Worm (Caenorhabditis elegans) whole organism, young adult: Measurements from ENCODE around the gene ztf-22.

Experiments
- B0261.1 ChIP-seq: sonication (generic microtip); optimal IDR thresholded peaks from 2 replicates; lab custom pipeline; 2016; ENCODE audit warnings: mild to moderate bottlenecking, missing genetic modification characterization, moderate library complexity, missing compliant biosample characterization
- ama-1 ChIP-seq, 3 experiments: fragments of 150-350 bp in 1 of 3; sonication (generic microtip) in 2 of 3; optimal IDR thresholded peaks; 2 replicates each; lab custom pipeline; 2014 to 2018; ENCODE audit warnings: missing biosample characterization in 2 of 3, missing genetic modification characterization in 2 of 3, missing genetic modification reagents in 2 of 3
- atf-7 ChIP-seq: sonication (generic microtip); optimal IDR thresholded peaks from 2 replicates; lab custom pipeline; 2017; ENCODE audit warnings: mild to moderate bottlenecking, missing genetic modification characterization, missing compliant biosample characterization
- efl-1 ChIP-seq: fragments of 150-350 bp; optimal IDR thresholded peaks from 2 replicates; lab custom pipeline; 2014; ENCODE audit warnings: missing biosample characterization, missing genetic modification reagents, missing genetic modification characterization
- ets-4 ChIP-seq: fragments of 200-800 bp; sonication (Bioruptor generic); optimal IDR thresholded peaks from 2 replicates; lab custom pipeline; 2018; ENCODE audit warnings: mild to moderate bottlenecking, missing genetic modification characterization, missing compliant biosample characterization
- him-1 ChIP-seq: sonication (generic microtip); optimal IDR thresholded peaks from 2 replicates; lab custom pipeline; 2016; ENCODE audit warnings: missing genotype, missing genetic modification reagents, missing genetic modification characterization, missing compliant biosample characterization
- lin-26 ChIP-seq: fragments of 200-800 bp; sonication (Bioruptor generic); IDR thresholded peaks from 2 replicates; pipeline ENCODE4 v1.3.6; 2022; ENCODE audit warnings: missing genetic modification reagents, missing genetic modification characterization, missing compliant biosample characterization
- pha-4 ChIP-seq: fragments of 150-350 bp; sonication (generic microtip); optimal IDR thresholded peaks from 2 replicates; lab custom pipeline; 2014; ENCODE audit warnings: missing biosample characterization, missing genetic modification reagents, missing genetic modification characterization
- snpc-4 ChIP-seq, 5 experiments: fragments of 150-350 bp in 1 of 5; sonication (generic microtip) in 4 of 5; optimal IDR thresholded peaks; 2 replicates each; lab custom pipeline; 2014 to 2018; ENCODE audit warnings: missing genetic modification characterization in 5 of 5, missing biosample characterization in 3 of 5, antibody characterized with exemption in 2 of 5, mild to moderate bottlenecking in 2 of 5, missing compliant biosample characterization in 2 of 5, missing genotype in 2 of 5, moderate library complexity in 2 of 5, missing genetic modification reagents in 1 of 5
- somi-1 ChIP-seq: fragments of 200-800 bp; sonication (Bioruptor generic); optimal IDR thresholded peaks from 2 replicates; lab custom pipeline; 2018; ENCODE audit warnings: mild to moderate bottlenecking, missing genetic modification characterization, missing compliant biosample characterization
- tbx-9 ChIP-seq: sonication (generic microtip); optimal IDR thresholded peaks from 2 replicates; lab custom pipeline; 2016; ENCODE audit warnings: borderline replicate concordance, missing genetic modification characterization, inconsistent platforms, missing compliant biosample characterization

DNA sequence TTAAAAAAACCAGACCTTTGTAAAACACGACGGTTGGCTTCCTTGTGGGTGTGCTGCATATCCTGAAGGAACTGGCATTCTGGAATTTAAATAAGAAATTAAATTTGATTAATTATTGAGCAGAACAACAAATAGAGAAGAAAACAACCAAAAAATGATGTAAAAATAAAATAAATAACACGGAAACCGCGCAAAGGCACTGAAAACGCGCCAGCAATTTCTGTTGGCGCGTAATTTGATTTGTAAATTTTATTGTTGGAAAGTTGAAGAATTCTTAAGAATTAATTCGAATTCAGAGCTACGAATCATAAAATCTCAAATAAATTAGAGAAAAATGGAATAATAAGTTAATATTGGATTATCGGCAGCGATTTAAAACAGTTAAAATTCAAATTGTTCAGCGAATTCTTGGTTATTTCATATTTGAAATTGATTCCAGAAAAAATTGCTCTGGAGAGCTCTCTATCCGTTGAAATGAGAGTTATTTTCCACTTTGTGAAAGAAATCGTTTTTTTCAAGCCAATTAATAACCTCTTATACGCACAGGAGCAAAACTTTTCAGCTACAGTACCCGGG is 47.7 kb downstream of the ztf-22 start, which contains the start of gene romo-1:
- no peak for TF ChIP-seq ets-4 (GFP tag; lab: Kevin White, UChicago)
- no peak for TF ChIP-seq lin-26 (GFP tag; lab: Robert Waterston, UW)
- no peak for TF ChIP-seq tbx-9 (tag; lab: Kevin White, UChicago)
- TF ChIP-seq efl-1 (GFP tag; lab: Kevin White, UChicago) = peak; percentile 63
- no peak for TF ChIP-seq B0261.1 (tag; lab: Kevin White, UChicago)
- no peak for TF ChIP-seq somi-1
- no peak for TF ChIP-seq atf-7 (tag; lab: Kevin White, UChicago)
- TF ChIP-seq snpc-4 (GFP tag; optimal IDR thresholded peaks at IDR 0.05; lab: Kevin White, UChicago) = no peak
- TF ChIP-seq snpc-4 (tag; optimal IDR thresholded peaks at IDR 0.05; lab: Kevin White, UChicago) = peak in 2 of 4 experiments; percentile 36 to 58
- TF ChIP-seq ama-1 (optimal IDR thresholded peaks at IDR 0.05; lab: Kevin White, UChicago) = no peak
- TF ChIP-seq ama-1 (GFP tag; optimal IDR thresholded peaks at IDR 0.05; lab: Kevin White, UChicago) = no peak
- TF ChIP-seq him-1 = peak; percentile 39
- peak; percentile 92 for TF ChIP-seq pha-4 (tag; lab: Kevin White, UChicago)
